Fruit fly (Drosophila melanogaster) whole organism, embryonic: ENCODE results near the gene Cpr62Bc.
A peak's percentile ranks its signal among the peaks of the same experiment; 100 is the strongest.

Experiments used
- Adf1 ChIP-seq: fragments of 200-800 bp; sonication (Bioruptor generic); IDR thresholded peaks from 2 replicates; pipeline ENCODE4 v1.3.6; 2022; ENCODE audit warnings: missing biosample characterization, missing genetic modification characterization
- Asciz ChIP-seq: fragments of 200-800 bp; sonication (Bioruptor generic); optimal IDR thresholded peaks from 2 replicates; lab custom pipeline; 2017; ENCODE audit warnings: missing biosample characterization, mild to moderate bottlenecking, missing genetic modification characterization, missing genetic modification reagents
- B-H2 ChIP-seq: fragments of 200-800 bp; sonication (Bioruptor generic); optimal IDR thresholded peaks from 2 replicates; lab custom pipeline; 2018; ENCODE audit warnings: missing biosample characterization, mild to moderate bottlenecking, missing genetic modification characterization
- Blimp-1 ChIP-seq: fragments of 200-800 bp; sonication (Bioruptor generic); optimal IDR thresholded peaks from 3 replicates; lab custom pipeline; 2018; ENCODE audit warnings: missing biosample characterization, missing genetic modification characterization, mild to moderate bottlenecking, moderate library complexity, missing genetic modification reagents
- CG11085 ChIP-seq: fragments of 200-800 bp; sonication (Bioruptor generic); IDR thresholded peaks from 2 replicates; pipeline ENCODE4 v1.3.6; 2022; ENCODE audit warnings: missing biosample characterization, missing genetic modification characterization
- CG11093 ChIP-seq: fragments of 200-800 bp; sonication (Bioruptor generic); IDR thresholded peaks from 3 replicates; pipeline ENCODE4 v1.3.6; 2022; ENCODE audit warnings: missing biosample characterization, missing genetic modification characterization
- CG12744 ChIP-seq: fragments of 200-800 bp; sonication (Bioruptor generic); optimal IDR thresholded peaks from 2 replicates; lab custom pipeline; 2016; ENCODE audit warnings: missing biosample characterization, missing genetic modification characterization
- CG13775 ChIP-seq: fragments of 200-800 bp; sonication (Bioruptor generic); optimal IDR thresholded peaks from 3 replicates; lab custom pipeline; 2017; ENCODE audit warnings: missing biosample characterization, mild to moderate bottlenecking, missing genetic modification characterization
- CG13894 ChIP-seq: fragments of 200-800 bp; sonication (Bioruptor generic); optimal IDR thresholded peaks from 3 replicates; lab custom pipeline; 2018; ENCODE audit warnings: missing biosample characterization, mild to moderate bottlenecking, missing genetic modification characterization, moderate library complexity
- CG14014 ChIP-seq: fragments of 200-800 bp; sonication (Bioruptor generic); IDR thresholded peaks from 2 replicates; pipeline ENCODE4 v1.3.6; 2022; ENCODE audit warnings: missing biosample characterization, missing genetic modification characterization
- CG15514 ChIP-seq: fragments of 200-800 bp; sonication (Bioruptor generic); optimal IDR thresholded peaks from 3 replicates; lab custom pipeline; 2017; ENCODE audit warnings: missing biosample characterization, missing genetic modification characterization, mild to moderate bottlenecking, moderate library complexity, missing genetic modification reagents
- CG17829 ChIP-seq: fragments of 200-800 bp; optimal IDR thresholded peaks from 2 replicates; lab custom pipeline; 2019; ENCODE audit warnings: missing biosample characterization, mild to moderate bottlenecking, missing genetic modification characterization, moderate library complexity
- CG18599 ChIP-seq: fragments of 200-800 bp; sonication (Bioruptor generic); optimal IDR thresholded peaks from 3 replicates; lab custom pipeline; 2017; ENCODE audit warnings: missing biosample characterization, missing genetic modification characterization, mild to moderate bottlenecking, moderate library complexity, missing genetic modification reagents
- CG2199 ChIP-seq: fragments of 200-800 bp; sonication (Bioruptor generic); IDR thresholded peaks from 3 replicates; pipeline ENCODE4 v1.3.6; 2022; ENCODE audit warnings: missing biosample characterization, missing genetic modification characterization
- CG30403 ChIP-seq: fragments of 200-800 bp; sonication (Bioruptor generic); optimal IDR thresholded peaks from 3 replicates; lab custom pipeline; 2016; ENCODE audit warnings: missing biosample characterization, missing genetic modification characterization
- CG31365 ChIP-seq: fragments of 200-800 bp; sonication (Bioruptor generic); optimal IDR thresholded peaks from 2 replicates; lab custom pipeline; 2018; ENCODE audit warnings: missing biosample characterization, mild to moderate bottlenecking, missing genetic modification characterization
- CG3995 ChIP-seq: fragments of 200-800 bp; sonication (Bioruptor generic); optimal IDR thresholded peaks from 3 replicates; lab custom pipeline; 2016; ENCODE audit warnings: missing biosample characterization, missing genetic modification characterization
- CG6272 ChIP-seq: fragments of 200-800 bp; sonication (Bioruptor generic); IDR thresholded peaks from 2 replicates; pipeline ENCODE4 v1.3.6; 2022; ENCODE audit warnings: missing biosample characterization, missing genetic modification characterization
- CG9215 ChIP-seq: fragments of 200-800 bp; sonication (Bioruptor generic); IDR thresholded peaks from 2 replicates; pipeline ENCODE4 v1.3.6; 2022; ENCODE audit warnings: missing biosample characterization, missing genetic modification characterization
- CG9609 ChIP-seq: fragments of 200-800 bp; sonication (Bioruptor generic); optimal IDR thresholded peaks from 3 replicates; lab custom pipeline; 2016; ENCODE audit warnings: missing biosample characterization, missing genetic modification characterization
- CG9797 ChIP-seq: fragments of 200-800 bp; sonication (Bioruptor generic); optimal IDR thresholded peaks from 3 replicates; lab custom pipeline; 2018; ENCODE audit warnings: missing biosample characterization, mild to moderate bottlenecking, missing genetic modification characterization
- Dbx ChIP-seq: fragments of 200-800 bp; sonication (Bioruptor generic); IDR thresholded peaks from 3 replicates; pipeline ENCODE4 v1.3.6; 2022; ENCODE audit warnings: missing biosample characterization, missing genetic modification characterization
- Drgx ChIP-seq: fragments of 200-800 bp; sonication (Bioruptor generic); IDR thresholded peaks from 2 replicates; pipeline ENCODE4 v1.3.6; 2022; ENCODE audit warnings: missing biosample characterization, missing genetic modification characterization
- Eip74EF ChIP-seq, 2 experiments: fragments of 200-800 bp in 1 of 2; fragments of >200 bp in 1 of 2; sonication (Bioruptor generic) in 1 of 2; optimal IDR thresholded peaks; 2 replicates each; lab custom pipeline; 2017 to 2019; ENCODE audit warnings: missing biosample characterization in 2 of 2, missing genetic modification characterization in 2 of 2, mild to moderate bottlenecking in 1 of 2, moderate library complexity in 1 of 2
- Ets97D ChIP-seq: fragments of 200-800 bp; sonication (Bioruptor generic); optimal IDR thresholded peaks from 3 replicates; lab custom pipeline; 2016; ENCODE audit warnings: missing biosample characterization, missing genetic modification characterization
- H15 ChIP-seq: fragments of 200-800 bp; sonication (Bioruptor generic); IDR thresholded peaks from 3 replicates; pipeline ENCODE4 v1.3.6; 2022; ENCODE audit warnings: missing biosample characterization, missing genetic modification characterization
- HLH3B ChIP-seq: fragments of 200-800 bp; sonication (Bioruptor generic); IDR thresholded peaks from 2 replicates; pipeline ENCODE4 v1.3.6; 2022; ENCODE audit warnings: missing biosample characterization, missing genetic modification characterization
- HmgD ChIP-seq: fragments of 200-800 bp; sonication (Bioruptor generic); optimal IDR thresholded peaks from 3 replicates; lab custom pipeline; 2016; ENCODE audit warnings: missing biosample characterization, missing genetic modification characterization
- Hr78 ChIP-seq, 2 experiments: fragments of 200-800 bp in 1 of 2; fragments of >200 bp in 1 of 2; sonication (Bioruptor generic) in 1 of 2; optimal IDR thresholded peaks; 2 replicates each; lab custom pipeline; 2017 to 2019; ENCODE audit warnings: missing biosample characterization in 2 of 2, missing genetic modification characterization in 2 of 2, mild to moderate bottlenecking in 1 of 2, moderate library complexity in 1 of 2
- Nf-YC ChIP-seq: fragments of 200-800 bp; optimal IDR thresholded peaks from 3 replicates; lab custom pipeline; 2019; ENCODE audit warnings: missing biosample characterization, mild to moderate bottlenecking, missing genetic modification characterization, moderate library complexity
- Pdp1 ChIP-seq, 2 experiments: fragments of 200-800 bp; sonication (Bioruptor generic); optimal IDR thresholded peaks; 3 replicates each; lab custom pipeline; 2016; ENCODE audit warnings: missing biosample characterization in 2 of 2, missing genetic modification characterization in 2 of 2, mild to moderate bottlenecking in 1 of 2, moderate library complexity in 1 of 2
- Tbp ChIP-seq: fragments of >200 bp; optimal IDR thresholded peaks from 2 replicates; lab custom pipeline; 2018; ENCODE audit warnings: missing biosample characterization, missing genetic modification characterization
- abd-A ChIP-seq: fragments of 200-800 bp; sonication (Bioruptor generic); optimal IDR thresholded peaks from 3 replicates; lab custom pipeline; 2019; ENCODE audit warnings: missing biosample characterization, mild to moderate bottlenecking, missing genetic modification characterization, moderate library complexity
- cad ChIP-seq: fragments of >200 bp; optimal IDR thresholded peaks from 2 replicates; lab custom pipeline; 2017; ENCODE audit warnings: missing biosample characterization, missing genetic modification characterization
- chinmo ChIP-seq: fragments of 200-800 bp; sonication (Bioruptor generic); IDR thresholded peaks from 4 replicates; pipeline ENCODE4 v1.3.6; 2022; ENCODE audit warnings: missing biosample characterization, missing genetic modification characterization; ENCODE audit not compliant: partially characterized antibody
- chm ChIP-seq: fragments of 200-800 bp; sonication (Bioruptor generic); IDR thresholded peaks from 2 replicates; pipeline ENCODE4 v1.3.6; 2022; ENCODE audit warnings: missing biosample characterization, missing genetic modification characterization
- dpn ChIP-seq, 2 experiments: fragments of 200-800 bp; sonication (Bioruptor generic); optimal IDR thresholded peaks; 3 replicates each; lab custom pipeline; 2016; ENCODE audit warnings: missing biosample characterization in 2 of 2, missing genetic modification characterization in 2 of 2
- insv ChIP-seq, 2 experiments: fragments of 200-800 bp; sonication (Bioruptor generic); optimal IDR thresholded peaks; 3 replicates each; lab custom pipeline; 2016 to 2018; ENCODE audit warnings: missing biosample characterization in 2 of 2, missing genetic modification characterization in 2 of 2
- klu ChIP-seq: fragments of 200-800 bp; sonication (Bioruptor generic); IDR thresholded peaks from 2 replicates; pipeline ENCODE4 v1.3.6; 2022; ENCODE audit warnings: missing biosample characterization, missing genetic modification characterization
- lilli ChIP-seq: fragments of 200-800 bp; sonication (Bioruptor generic); optimal IDR thresholded peaks from 3 replicates; lab custom pipeline; 2016; ENCODE audit warnings: missing biosample characterization, missing genetic modification characterization
- nmo ChIP-seq: fragments of 200-800 bp; sonication (Bioruptor generic); optimal IDR thresholded peaks from 2 replicates; lab custom pipeline; 2018; ENCODE audit warnings: missing biosample characterization, mild to moderate bottlenecking, missing genetic modification characterization, moderate library complexity
- psq ChIP-seq: fragments of 200-800 bp; sonication (Bioruptor generic); optimal IDR thresholded peaks from 2 replicates; lab custom pipeline; 2017; ENCODE audit warnings: missing biosample characterization, missing genetic modification characterization
- row ChIP-seq: fragments of 200-800 bp; sonication (Bioruptor generic); IDR thresholded peaks from 3 replicates; pipeline ENCODE4 v1.3.6; 2022; ENCODE audit warnings: missing biosample characterization, missing genetic modification characterization
- salm ChIP-seq: fragments of 200-800 bp; sonication (Bioruptor generic); optimal IDR thresholded peaks from 2 replicates; lab custom pipeline; 2018; ENCODE audit warnings: missing biosample characterization, mild to moderate bottlenecking, missing genetic modification characterization
- schlank ChIP-seq: fragments of 200-800 bp; sonication (Bioruptor generic); optimal IDR thresholded peaks from 2 replicates; lab custom pipeline; 2018; ENCODE audit warnings: missing biosample characterization, mild to moderate bottlenecking, missing genetic modification characterization
- slbo ChIP-seq: fragments of 200-800 bp; sonication (Bioruptor generic); IDR thresholded peaks from 2 replicates; pipeline ENCODE4 v1.3.6; 2022; ENCODE audit warnings: missing biosample characterization, missing genetic modification characterization
- stc ChIP-seq: fragments of 200-800 bp; sonication (Bioruptor generic); IDR thresholded peaks from 2 replicates; pipeline ENCODE4 v1.3.6; 2022; ENCODE audit warnings: missing biosample characterization, missing genetic modification characterization

Gene Cpr62Bc

dm6 chr3L:1844600-1844999 lies 2.7 kb upstream of the Cpr62Bc start (continued):
- no peak for TF ChIP-seq CG14014
- TF ChIP-seq CG6272 (GFP tag; lab: Robert Waterston, UW) = no peak
- TF ChIP-seq CG18599 (GFP tag; lab: Kevin White, UChicago) = no peak
- TF ChIP-seq CG13894 (tag; lab: Kevin White, UChicago) = no peak
- no peak for TF ChIP-seq cad (GFP tag; lab: Kevin White, UChicago)
- TF ChIP-seq slbo = 0 out of 2 replicates have a peak, but pooled peaks have one; percentile 14
- no peak for TF ChIP-seq Blimp-1 (GFP tag; lab: Kevin White, UChicago)
- TF ChIP-seq lilli (GFP tag; lab: Kevin White, UChicago) = no peak
- no peak for TF ChIP-seq klu (GFP tag; lab: Robert Waterston, UW)
- TF ChIP-seq Drgx (GFP tag; lab: Robert Waterston, UW) = peak; percentile 86
- TF ChIP-seq abd-A (tag; lab: Kevin White, UChicago) = no peak
- no peak for TF ChIP-seq Asciz

dm6 chr3L:1835064-1835463 lies 6.8 kb downstream of the Cpr62Bc start, which contains the start of gene Cpr62Bb:
Cpr62Bb (minus strand) TSS chr3L:1835164.
- TF ChIP-seq Adf1 (GFP tag; lab: Robert Waterston, UW) (peak; percentile 10; the same call in 1 of the 2 replicates), CG3995 (GFP tag; lab: Kevin White, UChicago) (no peak), CG17829 (tag; lab: Kevin White, UChicago) (no peak)

dm6 chr3L:1831753-1832268 lies 10.1 kb downstream of the Cpr62Bc start, which contains the start of gene Cpr62Ba:
Cpr62Ba (minus strand) TSS chr3L:1831783.
- TF ChIP-seq CG9797 (no peak), HmgD (GFP tag; lab: Kevin White, UChicago) (no peak), CG9609 (GFP tag; lab: Kevin White, UChicago) (no peak), B-H2 (GFP tag; lab: Kevin White, UChicago) (no peak), nmo (no peak), CG13775 (GFP tag; lab: Kevin White, UChicago) (no peak), salm (tag; lab: Kevin White, UChicago) (no peak), CG2199 (GFP tag; lab: Robert Waterston, UW) (no peak), CG15514 (GFP tag; lab: Kevin White, UChicago) (no peak), chinmo (0 out of 4 replicates have a peak, but pooled peaks have one; percentile 37), row (GFP tag; lab: Robert Waterston, UW) (no peak), CG9215 (GFP tag; lab: Robert Waterston, UW) (no peak), chm (GFP tag; lab: Robert Waterston, UW) (no peak), Eip74EF (GFP tag; optimal IDR thresholded peaks at IDR 0.05; lab: Kevin White, UChicago) (peak in 1 of 2 experiments; percentile 76), CG12744 (GFP tag; lab: Kevin White, UChicago) (no peak), CG13894 (tag; lab: Kevin White, UChicago) (no peak), Pdp1 (GFP tag; optimal IDR thresholded peaks at IDR 0.05; lab: Kevin White, UChicago) (peak in 1 of 2 experiments; percentile 33), cad (GFP tag; lab: Kevin White, UChicago) (no peak), Nf-YC (tag; lab: Kevin White, UChicago) (no peak), CG31365 (tag; lab: Kevin White, UChicago) (no peak), Dbx (GFP tag; lab: Robert Waterston, UW) (no peak), Tbp (no peak), psq (GFP tag; lab: Kevin White, UChicago) (no peak), Ets97D (GFP tag; lab: Kevin White, UChicago) (peak; percentile 33), dpn (GFP tag; optimal IDR thresholded peaks at IDR 0.05; lab: Kevin White, UChicago) (no peak), Hr78 (GFP tag; optimal IDR thresholded peaks at IDR 0.05; lab: Kevin White, UChicago) (peak in 1 of 2 experiments; percentile 84), schlank (tag; lab: Kevin White, UChicago) (no peak), CG30403 (no peak), stc (no peak), insv (GFP tag; optimal IDR thresholded peaks at IDR 0.05; lab: Kevin White, UChicago) (no peak), CG11093 (GFP tag; lab: Robert Waterston, UW) (no peak), HLH3B (GFP tag; lab: Robert Waterston, UW) (no peak), H15 (GFP tag; lab: Robert Waterston, UW) (no peak), CG11085 (GFP tag; lab: Robert Waterston, UW) (no peak)
